Fruit fly (Drosophila melanogaster) whole organism, embryonic: ENCODE measurements around the gene Bicra.

Experiments used
- B-H1 ChIP-seq: fragments of 200-800 bp; sonication (Bioruptor generic); IDR thresholded peaks from 3 replicates; pipeline ENCODE4 v1.3.6; 2022; ENCODE audit warnings: missing biosample characterization, missing genetic modification characterization
- Bdp1 ChIP-seq: fragments of 200-800 bp; sonication (Bioruptor generic); optimal IDR thresholded peaks from 3 replicates; lab custom pipeline; 2016; ENCODE audit warnings: missing biosample characterization, missing genetic modification characterization
- CG10267 ChIP-seq: fragments of 200-800 bp; sonication (Bioruptor generic); optimal IDR thresholded peaks from 2 replicates; lab custom pipeline; 2018; ENCODE audit warnings: missing biosample characterization, mild to moderate bottlenecking, missing genetic modification characterization, moderate library complexity
- CG10366 ChIP-seq: fragments of 200-800 bp; sonication (Bioruptor generic); IDR thresholded peaks from 2 replicates; pipeline ENCODE4 v1.3.6; 2022; ENCODE audit warnings: missing biosample characterization, missing genetic modification characterization
- CG10654 ChIP-seq: fragments of 200-800 bp; sonication (Bioruptor generic); optimal IDR thresholded peaks from 2 replicates; lab custom pipeline; 2016; ENCODE audit warnings: missing biosample characterization, missing genetic modification characterization
- CG11085 ChIP-seq: fragments of 200-800 bp; sonication (Bioruptor generic); IDR thresholded peaks from 2 replicates; pipeline ENCODE4 v1.3.6; 2022; ENCODE audit warnings: missing biosample characterization, missing genetic modification characterization
- CG11456 ChIP-seq: fragments of 200-800 bp; sonication (Bioruptor generic); IDR thresholded peaks from 3 replicates; pipeline ENCODE4 v1.3.6; 2022; ENCODE audit warnings: missing biosample characterization, missing genetic modification characterization
- CG12071 ChIP-seq: fragments of 200-800 bp; sonication (Bioruptor generic); optimal IDR thresholded peaks from 3 replicates; lab custom pipeline; 2018; ENCODE audit warnings: missing biosample characterization, mild to moderate bottlenecking, missing genetic modification characterization
- CG12659 ChIP-seq: fragments of 200-800 bp; sonication (Bioruptor generic); optimal IDR thresholded peaks from 3 replicates; lab custom pipeline; 2017; ENCODE audit warnings: mild to moderate bottlenecking, missing biosample characterization, missing genetic modification reagents, missing genetic modification characterization
- CG14441 ChIP-seq: fragments of 200-800 bp; sonication (Bioruptor generic); IDR thresholded peaks from 2 replicates; pipeline ENCODE4 v1.3.6; 2022; ENCODE audit warnings: missing biosample characterization, missing genetic modification characterization
- CG14710 ChIP-seq: fragments of 200-800 bp; sonication (Bioruptor generic); optimal IDR thresholded peaks from 3 replicates; lab custom pipeline; 2019; ENCODE audit warnings: missing biosample characterization, mild to moderate bottlenecking, missing genetic modification characterization, moderate library complexity
- CG16815 ChIP-seq: fragments of 200-800 bp; sonication (Bioruptor generic); optimal IDR thresholded peaks from 3 replicates; lab custom pipeline; 2017; ENCODE audit warnings: missing biosample characterization, mild to moderate bottlenecking, missing genetic modification characterization
- CG16863 ChIP-seq: fragments of 200-800 bp; sonication (Bioruptor generic); optimal IDR thresholded peaks from 3 replicates; lab custom pipeline; 2016; ENCODE audit warnings: missing biosample characterization, missing genetic modification characterization
- CG1792 ChIP-seq: fragments of 200-800 bp; sonication (Bioruptor generic); optimal IDR thresholded peaks from 2 replicates; lab custom pipeline; 2016; ENCODE audit warnings: missing biosample characterization, missing genetic modification characterization
- CG2202 ChIP-seq: fragments of 200-800 bp; sonication (Bioruptor generic); optimal IDR thresholded peaks from 2 replicates; lab custom pipeline; 2018; ENCODE audit warnings: missing biosample characterization, mild to moderate bottlenecking, missing genetic modification characterization
- CG30431 ChIP-seq: fragments of 200-800 bp; sonication (Bioruptor generic); optimal IDR thresholded peaks from 2 replicates; lab custom pipeline; 2017; ENCODE audit warnings: missing biosample characterization, missing genetic modification characterization
- CG6683 ChIP-seq: fragments of 200-800 bp; sonication (Bioruptor generic); optimal IDR thresholded peaks from 2 replicates; lab custom pipeline; 2017; ENCODE audit warnings: missing biosample characterization, mild to moderate bottlenecking, missing genetic modification characterization, missing genetic modification reagents
- CG7745 ChIP-seq: fragments of 200-800 bp; sonication (Bioruptor generic); optimal IDR thresholded peaks from 2 replicates; lab custom pipeline; 2018; ENCODE audit warnings: missing biosample characterization, mild to moderate bottlenecking, missing genetic modification characterization, moderate library complexity
- CG7786 ChIP-seq: fragments of 200-800 bp; sonication (Bioruptor generic); optimal IDR thresholded peaks from 2 replicates; lab custom pipeline; 2016; ENCODE audit warnings: missing biosample characterization, missing genetic modification characterization
- CHES-1-like ChIP-seq: fragments of 200-800 bp; sonication (Bioruptor generic); optimal IDR thresholded peaks from 2 replicates; lab custom pipeline; 2016; ENCODE audit warnings: missing biosample characterization, missing genetic modification characterization
- Chrac-16 ChIP-seq: fragments of 200-800 bp; sonication (Bioruptor generic); optimal IDR thresholded peaks from 3 replicates; lab custom pipeline; 2016; ENCODE audit warnings: missing biosample characterization, missing genetic modification characterization
- CrebB ChIP-seq: fragments of 200-800 bp; sonication (Bioruptor generic); optimal IDR thresholded peaks from 3 replicates; lab custom pipeline; 2018; ENCODE audit warnings: missing biosample characterization, mild to moderate bottlenecking, missing genetic modification characterization
- Dad ChIP-seq: fragments of 200-800 bp; sonication (Bioruptor generic); optimal IDR thresholded peaks from 3 replicates; lab custom pipeline; 2016; ENCODE audit warnings: missing biosample characterization, missing genetic modification characterization
- Ets65A ChIP-seq: fragments of 200-800 bp; sonication (Bioruptor generic); peaks from one replicate; lab custom pipeline; 2016; ENCODE audit warnings: missing biosample characterization, missing genetic modification characterization
- Ets97D ChIP-seq: fragments of 200-800 bp; sonication (Bioruptor generic); optimal IDR thresholded peaks from 3 replicates; lab custom pipeline; 2016; ENCODE audit warnings: missing biosample characterization, missing genetic modification characterization
- HHEX ChIP-seq: fragments of 200-800 bp; sonication (Bioruptor generic); optimal IDR thresholded peaks from 3 replicates; lab custom pipeline; 2017; ENCODE audit warnings: missing biosample characterization, mild to moderate bottlenecking, missing genetic modification characterization, missing genetic modification reagents
- Hr51 ChIP-seq, 2 experiments: fragments of 200-800 bp; sonication (Bioruptor generic); optimal IDR thresholded peaks; 2 replicates in 1 of 2; 3 replicates in 1 of 2; lab custom pipeline; 2016 to 2018; ENCODE audit warnings: missing biosample characterization in 2 of 2, missing genetic modification characterization in 2 of 2, mild to moderate bottlenecking in 1 of 2, moderate library complexity in 1 of 2
- Lpt ChIP-seq: fragments of >200 bp; optimal IDR thresholded peaks from 2 replicates; lab custom pipeline; 2018; ENCODE audit warnings: missing biosample characterization, missing genetic modification characterization
- Nf-YA ChIP-seq: fragments of 200-800 bp; sonication (Bioruptor generic); IDR thresholded peaks from 2 replicates; pipeline ENCODE4 v1.3.6; 2022; ENCODE audit warnings: missing biosample characterization, missing genetic modification characterization
- Nf-YB ChIP-seq: fragments of 200-800 bp; sonication (Bioruptor generic); optimal IDR thresholded peaks from 3 replicates; lab custom pipeline; 2019; ENCODE audit warnings: missing biosample characterization, mild to moderate bottlenecking, missing genetic modification characterization, moderate library complexity
- Rfx ChIP-seq: fragments of 200-800 bp; sonication (Bioruptor generic); IDR thresholded peaks from 2 replicates; pipeline ENCODE4 v1.3.6; 2022; ENCODE audit warnings: missing biosample characterization, missing genetic modification characterization
- Rx ChIP-seq: fragments of 200-800 bp; sonication (Bioruptor generic); IDR thresholded peaks from 2 replicates; pipeline ENCODE4 v1.3.6; 2022; ENCODE audit warnings: missing biosample characterization, missing genetic modification characterization
- Side ChIP-seq: fragments of 200-800 bp; sonication (Bioruptor generic); optimal IDR thresholded peaks from 2 replicates; lab custom pipeline; 2016; ENCODE audit warnings: missing biosample characterization, missing genetic modification characterization
- Sry-δ ChIP-seq: fragments of 200-800 bp; sonication (Bioruptor generic); optimal IDR thresholded peaks from 2 replicates; lab custom pipeline; 2016; ENCODE audit warnings: missing biosample characterization, missing genetic modification characterization
- Xrp1 ChIP-seq: fragments of 200-800 bp; sonication (Bioruptor generic); IDR thresholded peaks from 2 replicates; pipeline ENCODE4 v1.3.6; 2022; ENCODE audit warnings: missing biosample characterization, missing genetic modification characterization
- az2 ChIP-seq: fragments of 200-800 bp; sonication (Bioruptor generic); optimal IDR thresholded peaks from 3 replicates; lab custom pipeline; 2016; ENCODE audit warnings: missing biosample characterization, missing genetic modification characterization
- btn ChIP-seq: fragments of 200-800 bp; sonication (Bioruptor generic); optimal IDR thresholded peaks from 2 replicates; lab custom pipeline; 2016; ENCODE audit warnings: missing biosample characterization, missing genetic modification characterization
- cato ChIP-seq: fragments of 200-800 bp; sonication (Bioruptor generic); optimal IDR thresholded peaks from 2 replicates; lab custom pipeline; 2016; ENCODE audit warnings: missing biosample characterization, missing genetic modification characterization, borderline replicate concordance
- corto ChIP-seq: fragments of 200-800 bp; sonication (Bioruptor generic); optimal IDR thresholded peaks from 2 replicates; lab custom pipeline; 2016; ENCODE audit warnings: missing biosample characterization, mild to moderate bottlenecking, missing genetic modification characterization, moderate library complexity
- danr ChIP-seq: fragments of 200-800 bp; sonication (Bioruptor generic); IDR thresholded peaks from 2 replicates; pipeline ENCODE4 v1.3.6; 2022; ENCODE audit warnings: missing biosample characterization, missing genetic modification characterization
- dimm ChIP-seq: fragments of 200-800 bp; sonication (Bioruptor generic); IDR thresholded peaks from 2 replicates; pipeline ENCODE4 v1.3.6; 2022; ENCODE audit warnings: missing biosample characterization, missing genetic modification characterization
- exex ChIP-seq: fragments of 200-800 bp; sonication (Bioruptor generic); optimal IDR thresholded peaks from 4 replicates; lab custom pipeline; 2018; ENCODE audit warnings: missing biosample characterization, mild to moderate bottlenecking, missing genetic modification characterization, moderate library complexity
- fd3F ChIP-seq: fragments of 200-800 bp; sonication (Bioruptor generic); optimal IDR thresholded peaks from 2 replicates; lab custom pipeline; 2018; ENCODE audit warnings: missing biosample characterization, mild to moderate bottlenecking, missing genetic modification characterization, moderate library complexity
- ham ChIP-seq: fragments of 200-800 bp; sonication (Bioruptor generic); IDR thresholded peaks from 2 replicates; pipeline ENCODE4 v1.3.6; 2022; ENCODE audit warnings: missing biosample characterization, missing genetic modification characterization
- inv ChIP-seq: fragments of 200-800 bp; sonication (Bioruptor generic); IDR thresholded peaks from 2 replicates; pipeline ENCODE4 v1.3.6; 2022; ENCODE audit warnings: missing biosample characterization, missing genetic modification characterization; ENCODE audit not compliant: partially characterized antibody
- kay ChIP-seq: fragments of 200-800 bp; sonication (Bioruptor generic); optimal IDR thresholded peaks from 2 replicates; lab custom pipeline; 2016; ENCODE audit warnings: missing biosample characterization, missing genetic modification characterization
- nom ChIP-seq: fragments of 200-800 bp; sonication (Bioruptor generic); optimal IDR thresholded peaks from 2 replicates; lab custom pipeline; 2017; ENCODE audit warnings: missing biosample characterization, missing genetic modification characterization, mild to moderate bottlenecking, moderate library complexity, missing genetic modification reagents
- pnt ChIP-seq: fragments of 200-800 bp; sonication (Bioruptor generic); optimal IDR thresholded peaks from 3 replicates; lab custom pipeline; 2016; ENCODE audit warnings: missing biosample characterization, missing genetic modification characterization
- pum ChIP-seq: fragments of 200-800 bp; sonication (Bioruptor generic); optimal IDR thresholded peaks from 2 replicates; lab custom pipeline; 2016; ENCODE audit warnings: missing biosample characterization, missing genetic modification characterization
- slp2 ChIP-seq: fragments of 200-800 bp; sonication (Bioruptor generic); optimal IDR thresholded peaks from 2 replicates; lab custom pipeline; 2016; ENCODE audit warnings: missing biosample characterization, missing genetic modification characterization
- ttk ChIP-seq: fragments of 200-800 bp; sonication (Bioruptor generic); IDR thresholded peaks from 2 replicates; pipeline ENCODE4 v2.1.2; 2022; ENCODE audit warnings: missing biosample characterization, missing genetic modification characterization
- tx ChIP-seq: fragments of 200-800 bp; sonication (Bioruptor generic); optimal IDR thresholded peaks from 2 replicates; lab custom pipeline; 2016; ENCODE audit warnings: missing biosample characterization, missing genetic modification characterization

The Bicra gene

DNA sequence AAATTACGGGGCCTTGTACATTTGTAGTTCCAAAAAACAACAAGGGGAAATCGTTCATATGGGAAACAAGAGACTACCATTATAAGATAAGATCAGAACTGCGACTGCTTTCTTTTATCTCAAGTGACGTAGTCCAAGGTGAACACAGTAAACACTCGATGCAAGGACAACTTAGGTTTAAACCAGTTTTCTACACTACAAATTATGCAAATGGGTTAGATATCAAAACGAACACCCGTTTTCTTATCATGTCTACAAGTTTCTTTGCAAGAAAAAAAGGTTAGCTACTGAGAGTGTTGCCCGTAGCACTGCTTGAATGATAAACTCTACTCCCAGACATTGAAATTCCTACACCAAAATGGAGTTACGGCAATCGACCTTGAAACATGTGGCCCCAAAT is 61.3 kb downstream of the Bicra start (continued):
- TF ChIP-seq Chrac-16 (GFP tag; lab: Kevin White, UChicago): peak; percentile 50
- TF ChIP-seq Dad (GFP tag; lab: Kevin White, UChicago): peak; percentile 18
- peak; percentile 78 for TF ChIP-seq pnt
- TF ChIP-seq CG14441 (GFP tag; lab: Robert Waterston, UW): peak; percentile 78
- peak; percentile 17 for TF ChIP-seq btn
- TF ChIP-seq Bdp1 (GFP tag; lab: Kevin White, UChicago): peak; percentile 35
- 0 out of 2 replicates have a peak, but pooled peaks have one; percentile 28 for TF ChIP-seq dimm (GFP tag; lab: Robert Waterston, UW)
- peak in 1 of 2 experiments; percentile 26 for TF ChIP-seq Hr51 (GFP tag; optimal IDR thresholded peaks at IDR 0.05; lab: Kevin White, UChicago)
- peak; percentile 27 for TF ChIP-seq fd3F
- TF ChIP-seq Side (GFP tag; lab: Kevin White, UChicago): peak; percentile 80
- TF ChIP-seq CG11085 (GFP tag; lab: Robert Waterston, UW): peak; percentile 34; the same call in 1 of the 2 replicates
- TF ChIP-seq Nf-YA: peak; percentile 55; the same call in 1 of the 2 replicates
- TF ChIP-seq Nf-YB: peak; percentile 31
- TF ChIP-seq Rfx: peak; percentile 84
- no peak for TF ChIP-seq CG6683 (GFP tag; lab: Kevin White, UChicago)
- peak; percentile 69 for TF ChIP-seq CG7786 (GFP tag; lab: Kevin White, UChicago)
- TF ChIP-seq CHES-1-like: peak; percentile 68
- peak; percentile 85 for TF ChIP-seq Xrp1 (GFP tag; lab: Robert Waterston, UW)
- peak; percentile 28 for TF ChIP-seq CG12071 (GFP tag; lab: Kevin White, UChicago)
- TF ChIP-seq corto (GFP tag; lab: Kevin White, UChicago): no peak
- TF ChIP-seq CG14710 (tag; lab: Kevin White, UChicago): peak; percentile 32
- TF ChIP-seq HHEX (GFP tag; lab: Kevin White, UChicago): peak; percentile 45
- no peak for TF ChIP-seq nom (GFP tag; lab: Kevin White, UChicago)
- peak; percentile 42 for TF ChIP-seq cato (GFP tag; lab: Kevin White, UChicago)
- peak; percentile 50 for TF ChIP-seq B-H1
- no peak for TF ChIP-seq inv
- no peak for TF ChIP-seq ham (GFP tag; lab: Robert Waterston, UW)
- TF ChIP-seq danr: no peak; the same call in 1 of the 2 replicates
- peak; percentile 94 for TF ChIP-seq Ets65A (GFP tag; lab: Kevin White, UChicago)
- TF ChIP-seq exex (tag; lab: Kevin White, UChicago): no peak
- TF ChIP-seq kay (GFP tag; lab: Kevin White, UChicago): no peak
- peak; percentile 62 for TF ChIP-seq pum (GFP tag; lab: Kevin White, UChicago)
- peak; percentile 32 for TF ChIP-seq CG16863 (GFP tag; lab: Kevin White, UChicago)
- peak; percentile 14 for TF ChIP-seq Sry-δ
- TF ChIP-seq slp2 (GFP tag; lab: Kevin White, UChicago): peak; percentile 6
- TF ChIP-seq CG7745 (tag; lab: Kevin White, UChicago): no peak
- TF ChIP-seq CG2202 (tag; lab: Kevin White, UChicago): no peak
- TF ChIP-seq Rx: peak; percentile 56
- peak; percentile 10 for TF ChIP-seq tx (GFP tag; lab: Kevin White, UChicago)
- no peak for TF ChIP-seq Lpt (GFP tag; lab: Kevin White, UChicago)
- TF ChIP-seq Ets97D (GFP tag; lab: Kevin White, UChicago): no peak
- TF ChIP-seq CG11456: peak; percentile 70; the same call in 2 of the 3 replicates
- TF ChIP-seq CG10366 (GFP tag; lab: Robert Waterston, UW): peak; percentile 79
- TF ChIP-seq CrebB (tag; lab: Kevin White, UChicago): no peak
- peak; percentile 58 for TF ChIP-seq CG30431 (GFP tag; lab: Kevin White, UChicago)
- peak; percentile 40 for TF ChIP-seq CG10267 (tag; lab: Kevin White, UChicago)
- peak; percentile 2 for TF ChIP-seq CG10654
- peak; percentile 54 for TF ChIP-seq CG16815 (GFP tag; lab: Kevin White, UChicago)
- TF ChIP-seq az2 (GFP tag; lab: Kevin White, UChicago): peak; percentile 60
- peak; percentile 73 for TF ChIP-seq ttk (GFP tag; lab: Robert Waterston, UW)
- peak; percentile 20 for TF ChIP-seq CG12659 (GFP tag; lab: Kevin White, UChicago)
- TF ChIP-seq CG1792 (GFP tag; lab: Kevin White, UChicago): no peak
